1 fruit fly cellular context compared by ENCODE assay signal in genomic region chr2L:10009800-10010658, dm6.
TF ChIP-seq lines count a peak whose summit lies in the region.

No protein-coding gene starts in this region.

TF ChIP-seq in whole organism, embryonic, 481 proteins besides CTCF, POLR2A, EP300 and RAD21 (continued from another document and continues in another):
- TF ChIP-seq CG12155 (GFP tag; optimal IDR thresholded peaks at IDR 0.05; lab: Kevin White, UChicago) (peak; percentile 97), hkb (optimal IDR thresholded peaks at IDR 0.05; lab: Kevin White, UChicago) (no peak), hkb (GFP tag; IDR thresholded peaks at IDR 0.05; lab: Robert Waterston, UW) (peak; percentile 97), CG10654 (GFP tag; optimal IDR thresholded peaks at IDR 0.05; lab: Kevin White, UChicago) (peak; percentile 95), ara (GFP tag; IDR thresholded peaks at IDR 0.05; lab: Robert Waterston, UW) (peak; percentile 96), sim (GFP tag; IDR thresholded peaks at IDR 0.05; lab: Robert Waterston, UW) (peak; percentile 90), CG10543 (GFP tag; optimal IDR thresholded peaks at IDR 0.05; lab: Kevin White, UChicago) (peak; percentile 92), CG12071 (GFP tag; optimal IDR thresholded peaks at IDR 0.05; lab: Kevin White, UChicago) (peak; percentile 97), CG9215 (GFP tag; IDR thresholded peaks at IDR 0.05; lab: Robert Waterston, UW) (peak; percentile 94), yki (optimal IDR thresholded peaks at IDR 0.05; lab: Kevin White, UChicago) (no peak), zen (tag; optimal IDR thresholded peaks at IDR 0.05; lab: Kevin White, UChicago) (peak; percentile 93), D19B (GFP tag; optimal IDR thresholded peaks at IDR 0.05; lab: Kevin White, UChicago) (peak; percentile 91), ab (GFP tag; optimal IDR thresholded peaks at IDR 0.05; lab: Kevin White, UChicago) (peak; percentile 96), tin (GFP tag; optimal IDR thresholded peaks at IDR 0.05; lab: Kevin White, UChicago) (peak; percentile 97), pho (GFP tag; optimal IDR thresholded peaks at IDR 0.05; lab: Kevin White, UChicago) (peak; percentile 98), gcm2 (GFP tag; optimal IDR thresholded peaks at IDR 0.05; lab: Kevin White, UChicago) (peak; percentile 92), C15 (GFP tag; IDR thresholded peaks at IDR 0.05; lab: Robert Waterston, UW) (peak; percentile 96), CG15601 (tag; optimal IDR thresholded peaks at IDR 0.05; lab: Kevin White, UChicago) (peak; percentile 92), H2.0 (GFP tag; IDR thresholded peaks at IDR 0.05; lab: Robert Waterston, UW) (peak; percentile 98), CG4730 (GFP tag; IDR thresholded peaks at IDR 0.05; lab: Robert Waterston, UW) (peak; percentile 96), Myb (GFP tag; optimal IDR thresholded peaks at IDR 0.05; lab: Kevin White, UChicago) (peak; percentile 90), wek (GFP tag; optimal IDR thresholded peaks at IDR 0.05; lab: Kevin White, UChicago) (peak; percentile 89), crp (GFP tag; optimal IDR thresholded peaks at IDR 0.05; lab: Kevin White, UChicago) (peak; percentile 11 to 78), emc (GFP tag; optimal IDR thresholded peaks at IDR 0.05; lab: Kevin White, UChicago) (peak; percentile 96), CG12236 (GFP tag; optimal IDR thresholded peaks at IDR 0.05; lab: Kevin White, UChicago) (peak; percentile 91), en (GFP tag; optimal IDR thresholded peaks at IDR 0.05; lab: Kevin White, UChicago) (peak; percentile 94), CG8290 (GFP tag; optimal IDR thresholded peaks at IDR 0.05; lab: Kevin White, UChicago) (peak; percentile 91), CG8290 (tag; optimal IDR thresholded peaks at IDR 0.05; lab: Kevin White, UChicago) (peak in 1 of 2 experiments; percentile 100), CG17361 (GFP tag; IDR thresholded peaks at IDR 0.05; lab: Robert Waterston, UW) (peak; percentile 92), cas (GFP tag; IDR thresholded peaks at IDR 0.05; lab: Robert Waterston, UW) (peak; percentile 97), CG17612 (GFP tag; IDR thresholded peaks at IDR 0.05; lab: Robert Waterston, UW) (peak; percentile 95), CG18619 (GFP tag; optimal IDR thresholded peaks at IDR 0.05; lab: Kevin White, UChicago) (peak; percentile 96), bigmax (GFP tag; optimal IDR thresholded peaks at IDR 0.05; lab: Kevin White, UChicago) (peak; percentile 73), nmo (GFP tag; optimal IDR thresholded peaks at IDR 0.05; lab: Kevin White, UChicago) (peak; percentile 95), CG13287 (GFP tag; IDR thresholded peaks at IDR 0.05; lab: Robert Waterston, UW; ENCODE audit: partially characterized antibody) (peak; percentile 27; the same call in 1 of the 2 replicates), Xbp1 (GFP tag; optimal IDR thresholded peaks at IDR 0.05; lab: Kevin White, UChicago) (peak; percentile 98), CG12659 (GFP tag; optimal IDR thresholded peaks at IDR 0.05; lab: Kevin White, UChicago) (peak; percentile 97), chn (GFP tag; optimal IDR thresholded peaks at IDR 0.05; lab: Kevin White, UChicago) (peak; percentile 98), CG6654 (GFP tag; optimal IDR thresholded peaks at IDR 0.05; lab: Kevin White, UChicago) (peak; percentile 88), CG3281 (GFP tag; optimal IDR thresholded peaks at IDR 0.05; lab: Kevin White, UChicago) (peak; percentile 95), CG7556 (GFP tag; optimal IDR thresholded peaks at IDR 0.05; lab: Kevin White, UChicago) (peak; percentile 94), stc (GFP tag; IDR thresholded peaks at IDR 0.05; lab: Robert Waterston, UW) (peak; percentile 96), CG4820 (GFP tag; optimal IDR thresholded peaks at IDR 0.05; lab: Kevin White, UChicago) (peak; percentile 94), CG33213 (GFP tag; optimal IDR thresholded peaks at IDR 0.05; lab: Kevin White, UChicago) (peak; percentile 97), ac (GFP tag; optimal IDR thresholded peaks at IDR 0.05; lab: Kevin White, UChicago) (peak; percentile 79), jigr1 (GFP tag; IDR thresholded peaks at IDR 0.05; lab: Robert Waterston, UW) (peak; percentile 89), CG10321 (GFP tag; IDR thresholded peaks at IDR 0.05; lab: Robert Waterston, UW) (peak; percentile 79), repo (GFP tag; optimal IDR thresholded peaks at IDR 0.05; lab: Kevin White, UChicago) (peak; percentile 97), Fer1 (GFP tag; optimal IDR thresholded peaks at IDR 0.05; lab: Kevin White, UChicago) (no peak), CG4707 (GFP tag; optimal IDR thresholded peaks at IDR 0.05; lab: Kevin White, UChicago) (peak; percentile 88), pnt (GFP tag; optimal IDR thresholded peaks at IDR 0.05; lab: Kevin White, UChicago) (peak; percentile 98), CG4854 (GFP tag; optimal IDR thresholded peaks at IDR 0.05; lab: Kevin White, UChicago) (peak; percentile 95), disco-r (GFP tag; optimal IDR thresholded peaks at IDR 0.05; lab: Kevin White, UChicago) (peak; percentile 94), YL-1 (GFP tag; optimal IDR thresholded peaks at IDR 0.05; lab: Kevin White, UChicago) (peak; percentile 75), Elba2 (GFP tag; optimal IDR thresholded peaks at IDR 0.05; lab: Kevin White, UChicago) (peak; percentile 61), jing (GFP tag; optimal IDR thresholded peaks at IDR 0.05; lab: Kevin White, UChicago) (peak; percentile 94), hth (optimal IDR thresholded peaks at IDR 0.05; lab: Kevin White, UChicago) (no peak), CG12391 (tag; optimal IDR thresholded peaks at IDR 0.05; lab: Kevin White, UChicago) (peak; percentile 96), MBD-R2 (GFP tag; IDR thresholded peaks at IDR 0.05; lab: Robert Waterston, UW) (peak; percentile 98), danr (GFP tag; IDR thresholded peaks at IDR 0.05; lab: Robert Waterston, UW) (peak; percentile 94), CG1602 (GFP tag; optimal IDR thresholded peaks at IDR 0.05; lab: Kevin White, UChicago) (peak; percentile 96), CG17359 (tag; optimal IDR thresholded peaks at IDR 0.05; lab: Kevin White, UChicago) (peak; percentile 98), wor (GFP tag; IDR thresholded peaks at IDR 0.05; lab: Robert Waterston, UW) (peak; percentile 88), tna (GFP tag; IDR thresholded peaks at IDR 0.05; lab: Robert Waterston, UW; ENCODE audit: partially characterized antibody) (no peak), Trl (optimal IDR thresholded peaks at IDR 0.05; lab: Kevin White, UChicago) (peak; percentile 59 to 76), Trl (GFP tag; optimal IDR thresholded peaks at IDR 0.05; lab: Kevin White, UChicago) (peak; percentile 98), bbx (GFP tag; IDR thresholded peaks at IDR 0.05; lab: Robert Waterston, UW; ENCODE audit: partially characterized antibody) (peak; percentile 9; the same call in 1 of the 2 replicates), fd96Cb (tag; optimal IDR thresholded peaks at IDR 0.05; lab: Kevin White, UChicago) (peak; percentile 96), Nf-YB (GFP tag; optimal IDR thresholded peaks at IDR 0.05; lab: Kevin White, UChicago) (peak; percentile 80), NC2α (GFP tag; optimal IDR thresholded peaks at IDR 0.05; lab: Kevin White, UChicago) (peak; percentile 94), CG1832 (GFP tag; optimal IDR thresholded peaks at IDR 0.05; lab: Kevin White, UChicago) (peak; percentile 83), az2 (GFP tag; optimal IDR thresholded peaks at IDR 0.05; lab: Kevin White, UChicago) (peak; percentile 98), CG16813 (GFP tag; IDR thresholded peaks at IDR 0.05; lab: Robert Waterston, UW; ENCODE audit: partially characterized antibody) (no peak), CG7839 (tag; optimal IDR thresholded peaks at IDR 0.05; lab: Kevin White, UChicago) (peak; percentile 97), CG31388 (GFP tag; optimal IDR thresholded peaks at IDR 0.05; lab: Kevin White, UChicago) (peak; percentile 94), PHDP (tag; optimal IDR thresholded peaks at IDR 0.05; lab: Kevin White, UChicago) (peak; percentile 97), tup (GFP tag; optimal IDR thresholded peaks at IDR 0.05; lab: Kevin White, UChicago) (peak; percentile 93), B-H2 (GFP tag; optimal IDR thresholded peaks at IDR 0.05; lab: Kevin White, UChicago) (peak; percentile 95), CG2875 (GFP tag; optimal IDR thresholded peaks at IDR 0.05; lab: Kevin White, UChicago) (peak; percentile 90), CG3407 (GFP tag; optimal IDR thresholded peaks at IDR 0.05; lab: Kevin White, UChicago) (peak; percentile 92), CG10431 (GFP tag; optimal IDR thresholded peaks at IDR 0.05; lab: Kevin White, UChicago) (peak; percentile 99), HLH54F (GFP tag; optimal IDR thresholded peaks at IDR 0.05; lab: Kevin White, UChicago) (peak; percentile 98), fru (optimal IDR thresholded peaks at IDR 0.05; lab: Kevin White, UChicago) (no peak), NK7.1 (GFP tag; optimal IDR thresholded peaks at IDR 0.05; lab: Kevin White, UChicago) (peak; percentile 95), Lpt (GFP tag; optimal IDR thresholded peaks at IDR 0.05; lab: Kevin White, UChicago) (no peak), Kr (GFP tag; optimal IDR thresholded peaks at IDR 0.05; lab: Kevin White, UChicago) (no peak), sens-2 (GFP tag; IDR thresholded peaks at IDR 0.05; lab: Robert Waterston, UW) (peak; percentile 96), CG12219 (GFP tag; optimal IDR thresholded peaks at IDR 0.05; lab: Kevin White, UChicago) (peak; percentile 97), dan (GFP tag; IDR thresholded peaks at IDR 0.05; lab: Robert Waterston, UW) (no peak; the same call in none of the 2 replicates), vvl (GFP tag; IDR thresholded peaks at IDR 0.05; lab: Robert Waterston, UW) (peak; percentile 99), h (optimal IDR thresholded peaks at IDR 0.05; lab: Kevin White, UChicago) (no peak), CG6765 (GFP tag; optimal IDR thresholded peaks at IDR 0.05; lab: Kevin White, UChicago) (peak; percentile 92), Aef1 (GFP tag; IDR thresholded peaks at IDR 0.05; lab: Robert Waterston, UW) (peak; percentile 97), her (GFP tag; optimal IDR thresholded peaks at IDR 0.05; lab: Kevin White, UChicago) (peak; percentile 97), Drgx (GFP tag; IDR thresholded peaks at IDR 0.05; lab: Robert Waterston, UW) (peak; percentile 99), sr (GFP tag; IDR thresholded peaks at IDR 0.05; lab: Robert Waterston, UW) (peak; percentile 92), GATAe (GFP tag; conservative IDR thresholded peaks at IDR 0.05; lab: Robert Waterston, UW) (peak; percentile 86), ken (GFP tag; IDR thresholded peaks at IDR 0.05; lab: Robert Waterston, UW) (peak; percentile 98), ems (GFP tag; optimal IDR thresholded peaks at IDR 0.05; lab: Kevin White, UChicago) (peak; percentile 96), Sin3A (optimal IDR thresholded peaks at IDR 0.05; lab: Kevin White, UChicago) (no peak), CG3065 (GFP tag; optimal IDR thresholded peaks at IDR 0.05; lab: Kevin White, UChicago) (peak; percentile 94), dysf (GFP tag; IDR thresholded peaks at IDR 0.05; lab: Robert Waterston, UW) (peak; percentile 98), CG2202 (tag; optimal IDR thresholded peaks at IDR 0.05; lab: Kevin White, UChicago) (peak; percentile 94), CG15696 (tag; optimal IDR thresholded peaks at IDR 0.05; lab: Kevin White, UChicago) (peak; percentile 90), CG34224 (GFP tag; IDR thresholded peaks at IDR 0.05; lab: Robert Waterston, UW; ENCODE audit: partially characterized antibody) (no peak), chm (GFP tag; IDR thresholded peaks at IDR 0.05; lab: Robert Waterston, UW) (peak; percentile 98), CG13424 (tag; optimal IDR thresholded peaks at IDR 0.05; lab: Kevin White, UChicago) (peak; percentile 97), CG2116 (GFP tag; optimal IDR thresholded peaks at IDR 0.05; lab: Kevin White, UChicago) (peak; percentile 62), CG9876 (GFP tag; optimal IDR thresholded peaks at IDR 0.05; lab: Kevin White, UChicago) (peak; percentile 98), Dbx (GFP tag; IDR thresholded peaks at IDR 0.05; lab: Robert Waterston, UW) (peak; percentile 99), CG16863 (GFP tag; optimal IDR thresholded peaks at IDR 0.05; lab: Kevin White, UChicago) (peak; percentile 97), gsb-n (tag; optimal IDR thresholded peaks at IDR 0.05; lab: Kevin White, UChicago) (peak; percentile 95), CG18764 (GFP tag; optimal IDR thresholded peaks at IDR 0.05; lab: Kevin White, UChicago) (peak; percentile 95), usp (GFP tag; optimal IDR thresholded peaks at IDR 0.05; lab: Kevin White, UChicago) (no peak), seq (GFP tag; IDR thresholded peaks at IDR 0.05; lab: Robert Waterston, UW) (peak; percentile 94), lola (GFP tag; optimal IDR thresholded peaks at IDR 0.05; lab: Kevin White, UChicago) (peak in 1 of 3 experiments; percentile 90), crc (GFP tag; optimal IDR thresholded peaks at IDR 0.05; lab: Kevin White, UChicago) (peak; percentile 98), grau (tag; optimal IDR thresholded peaks at IDR 0.05; lab: Kevin White, UChicago) (peak; percentile 96), amos (GFP tag; IDR thresholded peaks at IDR 0.05; lab: Robert Waterston, UW; ENCODE audit: partially characterized antibody) (0 out of 2 replicates have a peak, but pooled peaks have one; percentile 17), gcm (GFP tag; optimal IDR thresholded peaks at IDR 0.05; lab: Kevin White, UChicago) (peak; percentile 94), CG1647 (GFP tag; optimal IDR thresholded peaks at IDR 0.05; lab: Kevin White, UChicago) (peak; percentile 97), aop (GFP tag; IDR thresholded peaks at IDR 0.05; lab: Robert Waterston, UW) (peak; percentile 94), CG17186 (GFP tag; optimal IDR thresholded peaks at IDR 0.05; lab: Kevin White, UChicago) (peak; percentile 71), CG43689 (GFP tag; IDR thresholded peaks at IDR 0.05; lab: Robert Waterston, UW) (peak; percentile 93), psq (GFP tag; optimal IDR thresholded peaks at IDR 0.05; lab: Kevin White, UChicago) (peak; percentile 82), nau (GFP tag; optimal IDR thresholded peaks at IDR 0.05; lab: Kevin White, UChicago) (peak; percentile 92), btn (GFP tag; optimal IDR thresholded peaks at IDR 0.05; lab: Kevin White, UChicago) (peak; percentile 94), vfl (GFP tag; optimal IDR thresholded peaks at IDR 0.05; lab: Kevin White, UChicago) (peak; percentile 97), lilli (GFP tag; optimal IDR thresholded peaks at IDR 0.05; lab: Kevin White, UChicago) (peak; percentile 99), ash1 (GFP tag; optimal IDR thresholded peaks at IDR 0.05; lab: Kevin White, UChicago) (peak; percentile 94), CG17912 (GFP tag; optimal IDR thresholded peaks at IDR 0.05; lab: Kevin White, UChicago) (peak; percentile 95)
